Worm (Caenorhabditis elegans) whole organism, early embryonic: ENCODE measurements around the gene hex-2.

Experiments
- B0310.2 ChIP-seq: sonication (generic microtip); optimal IDR thresholded peaks from 2 replicates; lab custom pipeline; 2016; ENCODE audit warnings: mild to moderate bottlenecking, missing genetic modification characterization, missing compliant biosample characterization
- F13C5.2 ChIP-seq: sonication (generic microtip); optimal IDR thresholded peaks from 2 replicates; lab custom pipeline; 2017; ENCODE audit warnings: mild to moderate bottlenecking, missing genetic modification characterization, inconsistent platforms, missing compliant biosample characterization
- aly-1 ChIP-seq: sonication (generic microtip); optimal IDR thresholded peaks from 2 replicates; lab custom pipeline; 2016; ENCODE audit warnings: missing genetic modification characterization, missing compliant biosample characterization
- ama-1 ChIP-seq: fragments of 150-350 bp; optimal IDR thresholded peaks from 2 replicates; lab custom pipeline; 2014
- ceh-13 ChIP-seq: fragments of 200-800 bp; sonication (Bioruptor generic); optimal IDR thresholded peaks from 2 replicates; lab custom pipeline; 2018; ENCODE audit warnings: mild to moderate bottlenecking, missing genetic modification characterization, missing compliant biosample characterization
- ceh-36 ChIP-seq: sonication (generic microtip); optimal IDR thresholded peaks from 2 replicates; lab custom pipeline; 2016; ENCODE audit warnings: missing genetic modification characterization, inconsistent platforms, missing compliant biosample characterization
- ets-7 ChIP-seq: sonication (generic microtip); optimal IDR thresholded peaks from 2 replicates; lab custom pipeline; 2016; ENCODE audit warnings: missing genotype, missing genetic modification characterization, missing compliant biosample characterization
- flt-1 ChIP-seq: fragments of 200-800 bp; sonication (Bioruptor generic); IDR thresholded peaks from 2 replicates; pipeline ENCODE4 v1.3.6; 2022; ENCODE audit warnings: missing genetic modification characterization, missing compliant biosample characterization
- hmbx-1 ChIP-seq: sonication (generic microtip); optimal IDR thresholded peaks from 2 replicates; lab custom pipeline; 2016; ENCODE audit warnings: mild to moderate bottlenecking, missing genetic modification characterization, missing compliant biosample characterization
- hmg-4 ChIP-seq: fragments of 200-800 bp; sonication (Bioruptor generic); optimal IDR thresholded peaks from 2 replicates; lab custom pipeline; 2018; ENCODE audit warnings: mild to moderate bottlenecking, missing genetic modification characterization, missing compliant biosample characterization
- hnd-1 ChIP-seq: sonication (generic microtip); optimal IDR thresholded peaks from 2 replicates; lab custom pipeline; 2016; ENCODE audit warnings: missing genetic modification characterization, missing compliant biosample characterization
- pes-1 ChIP-seq: fragments of 200-800 bp; sonication (Bioruptor generic); IDR thresholded peaks from 2 replicates; pipeline ENCODE4 v1.3.6; 2022; ENCODE audit warnings: missing genetic modification reagents, missing genetic modification characterization, missing compliant biosample characterization
- scrt-1 ChIP-seq: fragments of 200-800 bp; sonication (Bioruptor generic); IDR thresholded peaks from 2 replicates; pipeline ENCODE4 v1.3.6; 2022; ENCODE audit warnings: missing genetic modification characterization, missing compliant biosample characterization
- sea-1 ChIP-seq: fragments of 200-800 bp; sonication (Bioruptor generic); conservative IDR thresholded peaks from 2 replicates; pipeline ENCODE4 v1.3.6; 2022; ENCODE audit warnings: missing genetic modification characterization, missing compliant biosample characterization
- tbx-11 ChIP-seq: fragments of 200-800 bp; sonication (Bioruptor generic); IDR thresholded peaks from 2 replicates; pipeline ENCODE4 v1.3.6; 2022; ENCODE audit warnings: missing genetic modification characterization, missing compliant biosample characterization
- tbx-37 ChIP-seq: fragments of 200-800 bp; sonication (Bioruptor generic); conservative IDR thresholded peaks from 2 replicates; pipeline ENCODE4 v1.3.6; 2022; ENCODE audit warnings: missing genetic modification reagents, missing genetic modification characterization, missing compliant biosample characterization
- tra-4 ChIP-seq: sonication (generic microtip); optimal IDR thresholded peaks from 2 replicates; lab custom pipeline; 2017; ENCODE audit warnings: missing genetic modification characterization, missing compliant biosample characterization

The hex-2 gene

ce11 chrV:5653990-5654499, at the start of gene hex-2:
Gene hex-2, plus strand, starts transcription at chrV:5654449.
- TF ChIP-seq aly-1 (tag; lab: Kevin White, UChicago) = no peak
- no peak for TF ChIP-seq tbx-37 (GFP tag; lab: Robert Waterston, UW)
- no peak for TF ChIP-seq F13C5.2 (tag; lab: Kevin White, UChicago)
- TF ChIP-seq hmbx-1 (tag; lab: Kevin White, UChicago) = no peak
- TF ChIP-seq B0310.2 (tag; lab: Kevin White, UChicago) = no peak
- no peak for TF ChIP-seq ets-7 (tag; lab: Kevin White, UChicago)
- no peak for TF ChIP-seq hnd-1
- TF ChIP-seq ama-1 = no peak
- no peak for TF ChIP-seq tra-4 (tag; lab: Kevin White, UChicago)
- no peak for TF ChIP-seq ceh-36
- TF ChIP-seq sea-1 (GFP tag; lab: Robert Waterston, UW) = no peak
- TF ChIP-seq ceh-13 (GFP tag; lab: Kevin White, UChicago) = no peak
- no peak for TF ChIP-seq flt-1 (GFP tag; lab: Robert Waterston, UW)
- TF ChIP-seq scrt-1 (GFP tag; lab: Robert Waterston, UW) = no peak
- no peak for TF ChIP-seq tbx-11 (GFP tag; lab: Robert Waterston, UW)
- no peak for TF ChIP-seq hmg-4 (GFP tag; lab: Kevin White, UChicago)

ce11 chrV:5606255-5606654, 48.0 kb upstream of the hex-2 start, which contains the start of gene CD4.1:
Gene CD4.1, plus strand, starts transcription at chrV:5606555.
- no peak for TF ChIP-seq tbx-37 (GFP tag; lab: Robert Waterston, UW)
- TF ChIP-seq tra-4 (tag; lab: Kevin White, UChicago) = no peak
- TF ChIP-seq tbx-11 (GFP tag; lab: Robert Waterston, UW) = no peak
- TF ChIP-seq aly-1 (tag; lab: Kevin White, UChicago) = no peak
- TF ChIP-seq hnd-1 = no peak
- no peak for TF ChIP-seq F13C5.2 (tag; lab: Kevin White, UChicago)
- no peak for TF ChIP-seq scrt-1 (GFP tag; lab: Robert Waterston, UW)
- TF ChIP-seq B0310.2 (tag; lab: Kevin White, UChicago) = no peak
- no peak for TF ChIP-seq flt-1 (GFP tag; lab: Robert Waterston, UW)
- TF ChIP-seq ets-7 (tag; lab: Kevin White, UChicago) = no peak
- TF ChIP-seq ceh-36 = no peak
- no peak for TF ChIP-seq hmg-4 (GFP tag; lab: Kevin White, UChicago)

ce11 chrV:5610186-5610585, 44.1 kb upstream of the hex-2 start:
- TF ChIP-seq tbx-37 (GFP tag; lab: Robert Waterston, UW) = no peak
- TF ChIP-seq hmbx-1 (tag; lab: Kevin White, UChicago) = no peak
- no peak for TF ChIP-seq tbx-11 (GFP tag; lab: Robert Waterston, UW)
- no peak for TF ChIP-seq F13C5.2 (tag; lab: Kevin White, UChicago)
- TF ChIP-seq scrt-1 (GFP tag; lab: Robert Waterston, UW) = no peak
- no peak for TF ChIP-seq sea-1 (GFP tag; lab: Robert Waterston, UW)
- TF ChIP-seq ceh-36 = no peak
- no peak for TF ChIP-seq ceh-13 (GFP tag; lab: Kevin White, UChicago)
- TF ChIP-seq hmg-4 (GFP tag; lab: Kevin White, UChicago) = no peak
- no peak for TF ChIP-seq flt-1 (GFP tag; lab: Robert Waterston, UW)
- TF ChIP-seq hnd-1 = no peak
- TF ChIP-seq aly-1 (tag; lab: Kevin White, UChicago) = no peak

ce11 chrV:5613109-5613508, 41.1 kb upstream of the hex-2 start, which contains the start of gene lrpc-1:
Gene lrpc-1, minus strand, starts transcription at chrV:5613209.
- no peak for TF ChIP-seq tbx-11 (GFP tag; lab: Robert Waterston, UW)
- TF ChIP-seq scrt-1 (GFP tag; lab: Robert Waterston, UW) = no peak
- no peak for TF ChIP-seq sea-1 (GFP tag; lab: Robert Waterston, UW)
- TF ChIP-seq F13C5.2 (tag; lab: Kevin White, UChicago) = no peak
- TF ChIP-seq hmbx-1 (tag; lab: Kevin White, UChicago) = no peak
- TF ChIP-seq aly-1 (tag; lab: Kevin White, UChicago) = no peak
- TF ChIP-seq hmg-4 (GFP tag; lab: Kevin White, UChicago) = no peak

ce11 chrV:5614724-5615123, 39.5 kb upstream of the hex-2 start, which contains the start of gene M03E7.3:
Gene M03E7.3, plus strand, starts transcription at chrV:5615024.
- TF ChIP-seq flt-1 (GFP tag; lab: Robert Waterston, UW) = no peak

- TF ChIP-seq tbx-11 (GFP tag; lab: Robert Waterston, UW) (no peak), F13C5.2 (tag; lab: Kevin White, UChicago) (no peak), aly-1 (tag; lab: Kevin White, UChicago) (no peak), B0310.2 (tag; lab: Kevin White, UChicago) (no peak), ama-1 (no peak), ets-7 (tag; lab: Kevin White, UChicago) (no peak), scrt-1 (GFP tag; lab: Robert Waterston, UW) (no peak), pes-1 (GFP tag; lab: Robert Waterston, UW) (no peak), hmg-4 (GFP tag; lab: Kevin White, UChicago) (no peak), hmbx-1 (tag; lab: Kevin White, UChicago) (no peak), flt-1 (GFP tag; lab: Robert Waterston, UW) (no peak), tra-4 (tag; lab: Kevin White, UChicago) (no peak), hnd-1 (no peak), sea-1 (GFP tag; lab: Robert Waterston, UW) (no peak), tbx-37 (GFP tag; lab: Robert Waterston, UW) (no peak), ceh-13 (GFP tag; lab: Kevin White, UChicago) (no peak)
Observed at ce11 chrV:5617301-5617700, 36.9 kb upstream of the hex-2 start, which contains the start of gene M03E7.2. Gene M03E7.2, plus strand, starts transcription at chrV:5617601.

- TF ChIP-seq ceh-13 (GFP tag; lab: Kevin White, UChicago) (no peak), aly-1 (tag; lab: Kevin White, UChicago) (no peak), flt-1 (GFP tag; lab: Robert Waterston, UW) (no peak), sea-1 (GFP tag; lab: Robert Waterston, UW) (no peak)
Observed at ce11 chrV:5619372-5619771, 34.9 kb upstream of the hex-2 start.
